Worm (Caenorhabditis elegans) whole organism, L4 larva: ENCODE results near the gene T05H4.4.

Experiments used
- F49E8.2 ChIP-seq: sonication (generic microtip); optimal IDR thresholded peaks from 2 replicates; lab custom pipeline; 2016; ENCODE audit warnings: missing compliant biosample characterization, mild to moderate bottlenecking, missing genetic modification characterization, borderline replicate concordance
- T20F7.1 ChIP-seq: fragments of 200-800 bp; sonication (Bioruptor generic); optimal IDR thresholded peaks from 2 replicates; lab custom pipeline; 2018; ENCODE audit warnings: mild to moderate bottlenecking, missing genetic modification characterization, missing compliant biosample characterization
- Y105C5A.15 ChIP-seq: fragments of 200-800 bp; sonication (Bioruptor generic); IDR thresholded peaks from 2 replicates; pipeline ENCODE4 v1.3.6; 2022; ENCODE audit warnings: missing genetic modification characterization, missing compliant biosample characterization
- Y48G9A.11 ChIP-seq: fragments of 200-800 bp; sonication (Bioruptor generic); IDR thresholded peaks from 2 replicates; pipeline ENCODE4 v1.3.6; 2022; ENCODE audit warnings: missing genetic modification reagents, missing genetic modification characterization, missing compliant biosample characterization
- Y5F2A.4 ChIP-seq: fragments of 200-800 bp; sonication (Bioruptor generic); optimal IDR thresholded peaks from 2 replicates; lab custom pipeline; 2018; ENCODE audit warnings: mild to moderate bottlenecking, missing genetic modification characterization, missing compliant biosample characterization
- Y75B8A.6 ChIP-seq: fragments of 200-800 bp; sonication (Bioruptor generic); IDR thresholded peaks from 2 replicates; pipeline ENCODE4 v1.3.6; 2022; ENCODE audit warnings: missing genetic modification reagents, missing genetic modification characterization, missing compliant biosample characterization
- aha-1 ChIP-seq: fragments of 150-350 bp; peaks from one replicate; lab custom pipeline; 2014; ENCODE audit warnings: missing biosample characterization, missing genetic modification characterization
- ama-1 ChIP-seq: fragments of 150-350 bp; optimal IDR thresholded peaks from 2 replicates; lab custom pipeline; 2014; ENCODE audit warnings: inconsistent platforms, mixed read lengths
- ceh-32 ChIP-seq: sonication (generic microtip); optimal IDR thresholded peaks from 2 replicates; lab custom pipeline; 2016; ENCODE audit warnings: mild to moderate bottlenecking, missing genetic modification characterization, missing compliant biosample characterization; ENCODE audit not compliant: poor library complexity
- ceh-62 ChIP-seq: sonication (generic microtip); optimal IDR thresholded peaks from 2 replicates; lab custom pipeline; 2017; ENCODE audit warnings: missing biosample characterization, missing genetic modification characterization
- ctbp-1 ChIP-seq: fragments of 200-800 bp; sonication (Bioruptor generic); IDR thresholded peaks from 2 replicates; pipeline ENCODE4 v1.3.6; 2022; ENCODE audit warnings: missing genetic modification reagents, missing genetic modification characterization, missing compliant biosample characterization
- daf-12 ChIP-seq: fragments of 150-350 bp; optimal IDR thresholded peaks from 2 replicates; lab custom pipeline; 2014; ENCODE audit warnings: missing biosample characterization, missing genetic modification reagents, missing genetic modification characterization
- daf-16 ChIP-seq, 3 experiments: sonication (generic microtip); optimal IDR thresholded peaks; 2 replicates each; lab custom pipeline; 2016 to 2017; ENCODE audit warnings: missing genetic modification characterization in 3 of 3, missing genetic modification reagents in 3 of 3, mild to moderate bottlenecking in 2 of 3, missing compliant biosample characterization in 2 of 3, missing biosample characterization in 1 of 3, moderate library complexity in 1 of 3
- daf-8 ChIP-seq: fragments of 200-800 bp; sonication (Bioruptor generic); IDR thresholded peaks from 2 replicates; pipeline ENCODE4 v1.3.6; 2022; ENCODE audit warnings: missing genetic modification characterization, missing compliant biosample characterization
- dmd-6 ChIP-seq: fragments of 200-800 bp; sonication (Bioruptor generic); IDR thresholded peaks from 2 replicates; pipeline ENCODE4 v1.3.6; 2022; ENCODE audit warnings: missing genetic modification reagents, missing genetic modification characterization, missing compliant biosample characterization
- dmd-8 ChIP-seq: fragments of 200-800 bp; sonication (Bioruptor generic); IDR thresholded peaks from 2 replicates; pipeline ENCODE4 v1.3.6; 2022; ENCODE audit warnings: missing genetic modification characterization, missing compliant biosample characterization
- egl-43 ChIP-seq: fragments of 200-800 bp; sonication (Bioruptor generic); IDR thresholded peaks from 2 replicates; pipeline ENCODE4 v1.3.6; 2022; ENCODE audit warnings: missing genetic modification reagents, missing genetic modification characterization, missing compliant biosample characterization
- fos-1 ChIP-seq: fragments of 150-350 bp; optimal IDR thresholded peaks from 2 replicates; lab custom pipeline; 2014; ENCODE audit warnings: missing biosample characterization, missing genetic modification characterization
- hlh-11 ChIP-seq: fragments of 200-800 bp; sonication (Bioruptor generic); optimal IDR thresholded peaks from 2 replicates; lab custom pipeline; 2018; ENCODE audit warnings: mild to moderate bottlenecking, missing genetic modification characterization, missing compliant biosample characterization
- hlh-30 ChIP-seq: sonication (generic microtip); optimal IDR thresholded peaks from 2 replicates; lab custom pipeline; 2017; ENCODE audit warnings: antibody characterized with exemption, mild to moderate bottlenecking, missing genetic modification characterization, missing compliant biosample characterization; ENCODE audit not compliant: insufficient read depth
- jun-1 ChIP-seq: fragments of 150-350 bp; optimal IDR thresholded peaks from 2 replicates; lab custom pipeline; 2014; ENCODE audit warnings: missing biosample characterization, missing genetic modification reagents, missing genetic modification characterization
- lin-1 ChIP-seq: fragments of 200-800 bp; sonication (Bioruptor generic); IDR thresholded peaks from 2 replicates; pipeline ENCODE4 v1.3.6; 2022; ENCODE audit warnings: missing genetic modification reagents, missing genetic modification characterization, missing compliant biosample characterization
- lin-38 ChIP-seq: fragments of 200-800 bp; sonication (Bioruptor generic); IDR thresholded peaks from 2 replicates; pipeline ENCODE4 v1.3.6; 2022; ENCODE audit warnings: missing genetic modification reagents, missing genetic modification characterization, missing compliant biosample characterization
- lin-39 ChIP-seq: fragments of 150-350 bp; optimal IDR thresholded peaks from 2 replicates; lab custom pipeline; 2014; ENCODE audit warnings: missing biosample characterization, missing genetic modification reagents, missing genetic modification characterization
- mdl-1 ChIP-seq, 2 experiments: fragments of 150-350 bp in 1 of 2; sonication (generic microtip) in 1 of 2; optimal IDR thresholded peaks; 2 replicates each; lab custom pipeline; 2014 to 2017; ENCODE audit warnings: missing biosample characterization in 2 of 2, missing genetic modification characterization in 2 of 2
- mdt-29 ChIP-seq: fragments of 200-800 bp; sonication (Bioruptor generic); IDR thresholded peaks from 2 replicates; pipeline ENCODE4 v1.3.6; 2022; ENCODE audit warnings: missing genetic modification reagents, missing genetic modification characterization, missing compliant biosample characterization
- mep-1 ChIP-seq: fragments of 150-350 bp; sonication (generic microtip); optimal IDR thresholded peaks from 3 replicates; lab custom pipeline; 2014; ENCODE audit warnings: missing biosample characterization, missing genetic modification characterization
- mxl-3 ChIP-seq: fragments of 200-800 bp; sonication (Bioruptor generic); optimal IDR thresholded peaks from 2 replicates; lab custom pipeline; 2018; ENCODE audit warnings: mild to moderate bottlenecking, missing genetic modification characterization, missing compliant biosample characterization
- nhr-10 ChIP-seq: fragments of 150-350 bp; optimal IDR thresholded peaks from 2 replicates; lab custom pipeline; 2014; ENCODE audit warnings: missing biosample characterization, missing genetic modification characterization
- nhr-11 ChIP-seq: fragments of 150-350 bp; optimal IDR thresholded peaks from 2 replicates; lab custom pipeline; 2014; ENCODE audit warnings: missing biosample characterization, missing genetic modification characterization
- nhr-25 ChIP-seq: sonication (generic microtip); optimal IDR thresholded peaks from 2 replicates; lab custom pipeline; 2017; ENCODE audit warnings: missing genetic modification characterization, mild to moderate bottlenecking, missing compliant biosample characterization, antibody characterized with exemption, moderate library complexity, borderline replicate concordance; ENCODE audit not compliant: insufficient read depth
- nhr-28 ChIP-seq: fragments of 150-350 bp; optimal IDR thresholded peaks from 2 replicates; lab custom pipeline; 2014; ENCODE audit warnings: missing biosample characterization, missing genetic modification characterization
- nhr-42 ChIP-seq: fragments of 200-800 bp; sonication (Bioruptor generic); IDR thresholded peaks from 2 replicates; pipeline ENCODE4 v1.3.6; 2022; ENCODE audit warnings: missing genetic modification characterization, missing compliant biosample characterization
- nhr-6 ChIP-seq: fragments of 150-350 bp; optimal IDR thresholded peaks from 2 replicates; lab custom pipeline; 2014; ENCODE audit warnings: missing biosample characterization, missing genetic modification characterization
- pha-4 ChIP-seq, 2 experiments: fragments of 150-350 bp in 1 of 2; fragments of 200-800 bp in 1 of 2; sonication (Bioruptor generic) in 1 of 2; IDR thresholded peaks in 1 of 2; optimal IDR thresholded peaks in 1 of 2; 2 replicates each; pipeline versions ENCODE4 v1.3.6 to Lab custom; 2014 to 2022; ENCODE audit warnings: missing genetic modification characterization in 2 of 2, missing genetic modification reagents in 2 of 2, missing biosample characterization in 1 of 2, missing compliant biosample characterization in 1 of 2
- php-3 ChIP-seq: fragments of 200-800 bp; sonication (Bioruptor generic); IDR thresholded peaks from 2 replicates; pipeline ENCODE4 v1.3.6; 2022; ENCODE audit warnings: missing genetic modification reagents, missing genetic modification characterization, missing compliant biosample characterization
- rbr-2 ChIP-seq: sonication (generic microtip); optimal IDR thresholded peaks from 2 replicates; lab custom pipeline; 2016; ENCODE audit warnings: missing genotype, missing genetic modification characterization, missing compliant biosample characterization
- sdz-12 ChIP-seq: fragments of 200-800 bp; sonication (Bioruptor generic); optimal IDR thresholded peaks from 2 replicates; lab custom pipeline; 2018; ENCODE audit warnings: mild to moderate bottlenecking, missing genetic modification characterization, missing compliant biosample characterization
- set-16 ChIP-seq: fragments of 200-800 bp; sonication (Bioruptor generic); IDR thresholded peaks from 2 replicates; pipeline ENCODE4 v1.3.6; 2022; ENCODE audit warnings: missing genetic modification reagents, missing genetic modification characterization, missing compliant biosample characterization
- skn-1 ChIP-seq: fragments of 150-350 bp; optimal IDR thresholded peaks from 2 replicates; lab custom pipeline; 2014; ENCODE audit warnings: missing biosample characterization, missing genetic modification characterization
- snpc-4 ChIP-seq: fragments of 150-350 bp; optimal IDR thresholded peaks from 2 replicates; lab custom pipeline; 2014; ENCODE audit warnings: missing biosample characterization, missing genetic modification characterization
- spr-1 ChIP-seq: sonication (generic microtip); optimal IDR thresholded peaks from 2 replicates; lab custom pipeline; 2016; ENCODE audit warnings: mild to moderate bottlenecking, missing genetic modification characterization, missing compliant biosample characterization
- spr-3 ChIP-seq: fragments of 200-800 bp; sonication (Bioruptor generic); optimal IDR thresholded peaks from 2 replicates; lab custom pipeline; 2018; ENCODE audit warnings: mild to moderate bottlenecking, missing genetic modification characterization, missing compliant biosample characterization
- tag-97 ChIP-seq: fragments of 200-800 bp; sonication (Bioruptor generic); IDR thresholded peaks from 2 replicates; pipeline ENCODE4 v1.3.6; 2022; ENCODE audit warnings: missing genetic modification characterization, missing compliant biosample characterization
- tra-1 ChIP-seq: fragments of 200-800 bp; sonication (Bioruptor generic); IDR thresholded peaks from 2 replicates; pipeline ENCODE4 v1.3.6; 2022; ENCODE audit warnings: missing genetic modification reagents, missing genetic modification characterization, missing compliant biosample characterization
- unc-130 ChIP-seq: sonication (generic microtip); optimal IDR thresholded peaks from 2 replicates; lab custom pipeline; 2016; ENCODE audit warnings: missing genetic modification reagents, missing genetic modification characterization, missing compliant biosample characterization
- unc-62 ChIP-seq, 3 experiments: fragments of 150-350 bp in 1 of 3; sonication (generic microtip); optimal IDR thresholded peaks in 2 of 3; peaks in 1 of 3; 1 replicate in 1 of 3; 2 replicates in 2 of 3; lab custom pipeline; 2014 to 2017; ENCODE audit warnings: missing biosample characterization in 3 of 3, missing genetic modification characterization in 3 of 3, missing genetic modification reagents in 3 of 3, missing genotype in 1 of 3
- zfp-3 ChIP-seq: fragments of 200-800 bp; sonication (Bioruptor generic); conservative IDR thresholded peaks from 2 replicates; pipeline ENCODE4 v1.3.6; 2022; ENCODE audit warnings: missing genetic modification reagents, missing genetic modification characterization, missing compliant biosample characterization

The T05H4.4 gene

ce11 chrV:6450129-6451011, 11.7 kb downstream of the T05H4.4 start, which contains the start of gene acl-8 (continued):
- TF ChIP-seq ceh-32 (tag; lab: Kevin White, UChicago): no peak
- TF ChIP-seq mxl-3 (GFP tag; lab: Kevin White, UChicago): peak; percentile 51
- no peak for TF ChIP-seq daf-16 (GFP tag; optimal IDR thresholded peaks at IDR 0.05; lab: Kevin White, UChicago)
- peak; percentile 61 for TF ChIP-seq daf-16 (tag; optimal IDR thresholded peaks at IDR 0.05; lab: Kevin White, UChicago)
- no peak for TF ChIP-seq hlh-30 (tag; lab: Kevin White, UChicago)
- peak; percentile 69 for TF ChIP-seq dmd-6
- peak; percentile 59 for TF ChIP-seq hlh-11 (tag; lab: Kevin White, UChicago)
- no peak for TF ChIP-seq daf-8 (GFP tag; lab: Robert Waterston, UW)
- TF ChIP-seq dmd-8 (GFP tag; lab: Robert Waterston, UW): no peak
- no peak for TF ChIP-seq Y75B8A.6
- 0 out of 2 replicates have a peak, but pooled peaks have one; percentile 51 for TF ChIP-seq php-3 (GFP tag; lab: Robert Waterston, UW)
- TF ChIP-seq set-16 (GFP tag; lab: Robert Waterston, UW): no peak
- TF ChIP-seq F49E8.2 (tag; lab: Kevin White, UChicago): no peak
- no peak for TF ChIP-seq spr-1 (tag; lab: Kevin White, UChicago)
- no peak for TF ChIP-seq nhr-10 (tag; lab: Kevin White, UChicago)
- TF ChIP-seq lin-39 (tag; lab: Kevin White, UChicago): no peak
- TF ChIP-seq Y48G9A.11 (GFP tag; lab: Robert Waterston, UW): 0 out of 2 replicates have a peak, but pooled peaks have one; percentile 16
- TF ChIP-seq pha-4 (GFP tag; IDR thresholded peaks at IDR 0.05; lab: Robert Waterston, UW): no peak
- TF ChIP-seq pha-4 (tag; optimal IDR thresholded peaks at IDR 0.05; lab: Kevin White, UChicago): peak; percentile 19
- no peak for TF ChIP-seq nhr-42 (GFP tag; lab: Robert Waterston, UW)
- no peak for TF ChIP-seq fos-1 (tag; lab: Kevin White, UChicago)
- no peak for TF ChIP-seq Y105C5A.15 (GFP tag; lab: Robert Waterston, UW)
- TF ChIP-seq ceh-62: no peak
- peak; percentile 73 for TF ChIP-seq nhr-28 (tag; lab: Kevin White, UChicago)
- TF ChIP-seq Y5F2A.4 (GFP tag; lab: Kevin White, UChicago): no peak
- no peak for TF ChIP-seq snpc-4 (tag; lab: Kevin White, UChicago)
- TF ChIP-seq skn-1 (tag; lab: Kevin White, UChicago): no peak
- TF ChIP-seq mdt-29 (GFP tag; lab: Robert Waterston, UW): no peak
- no peak for TF ChIP-seq rbr-2 (tag; lab: Kevin White, UChicago)
- TF ChIP-seq unc-130 (GFP tag; lab: Kevin White, UChicago): no peak
- no peak for TF ChIP-seq tra-1 (GFP tag; lab: Robert Waterston, UW)
- TF ChIP-seq spr-3 (GFP tag; lab: Kevin White, UChicago): no peak
- TF ChIP-seq unc-62 (GFP tag; optimal IDR thresholded peaks at IDR 0.05 in 1 of 2; lab: Kevin White, UChicago): peak in 1 of 2 experiments; percentile 84
- no peak for TF ChIP-seq unc-62 (tag; optimal IDR thresholded peaks at IDR 0.05; lab: Kevin White, UChicago)
- no peak for TF ChIP-seq zfp-3
- TF ChIP-seq ama-1 (lab: Kevin White, UChicago): no peak
- peak; percentile 37 for TF ChIP-seq T20F7.1 (GFP tag; lab: Kevin White, UChicago)
- TF ChIP-seq nhr-25 (tag; lab: Kevin White, UChicago): no peak
- no peak for TF ChIP-seq mep-1 (tag; lab: Kevin White, UChicago)
- no peak for TF ChIP-seq mdl-1 (tag; optimal IDR thresholded peaks at IDR 0.05; lab: Kevin White, UChicago)
- TF ChIP-seq ctbp-1 (GFP tag; lab: Robert Waterston, UW): no peak
- peak; percentile 23 for TF ChIP-seq aha-1 (tag; lab: Kevin White, UChicago)
- no peak for TF ChIP-seq lin-1 (GFP tag; lab: Robert Waterston, UW)
- no peak for TF ChIP-seq nhr-11 (tag; lab: Kevin White, UChicago)
- TF ChIP-seq nhr-6: no peak
- TF ChIP-seq lin-38 (GFP tag; lab: Robert Waterston, UW): no peak
- TF ChIP-seq sdz-12 (GFP tag; lab: Kevin White, UChicago): no peak
- no peak for TF ChIP-seq tag-97 (GFP tag; lab: Robert Waterston, UW)
- no peak for TF ChIP-seq egl-43
- no peak for TF ChIP-seq jun-1 (tag; lab: Kevin White, UChicago)
- TF ChIP-seq daf-12 (tag; lab: Kevin White, UChicago): no peak
